Fruit fly (Drosophila melanogaster) whole organism, prepupa: Measurements from ENCODE around the gene CG3164.
A peak's percentile ranks its signal among the peaks of the same experiment; 100 is the strongest.

ENCODE experiments used
- Blimp-1 ChIP-seq: fragments of 200-800 bp; sonication (Bioruptor generic); optimal IDR thresholded peaks from 3 replicates; lab custom pipeline; 2017; ENCODE audit warnings: missing biosample characterization, missing genetic modification characterization, mild to moderate bottlenecking, moderate library complexity, missing genetic modification reagents
- CG10631 ChIP-seq: fragments of 200-800 bp; sonication (Bioruptor generic); optimal IDR thresholded peaks from 2 replicates; lab custom pipeline; 2016; ENCODE audit warnings: missing biosample characterization, missing genetic modification characterization
- CG10669 ChIP-seq: fragments of 200-800 bp; sonication (Bioruptor generic); optimal IDR thresholded peaks from 3 replicates; lab custom pipeline; 2018; ENCODE audit warnings: missing biosample characterization, mild to moderate bottlenecking, missing genetic modification characterization, moderate library complexity
- CG11294 ChIP-seq: fragments of 200-800 bp; sonication (Bioruptor generic); IDR thresholded peaks from 2 replicates; pipeline ENCODE4 v1.3.6; 2022; ENCODE audit warnings: missing biosample characterization, missing genetic modification characterization
- CG11762 ChIP-seq: fragments of 200-800 bp; sonication (Bioruptor generic); optimal IDR thresholded peaks from 3 replicates; lab custom pipeline; 2016; ENCODE audit warnings: missing biosample characterization, missing genetic modification characterization; ENCODE audit not compliant: insufficient read depth
- CG11902 ChIP-seq: fragments of 200-800 bp; sonication (Bioruptor generic); optimal IDR thresholded peaks from 3 replicates; lab custom pipeline; 2016; ENCODE audit warnings: missing biosample characterization, missing genetic modification characterization
- CG1621 ChIP-seq: fragments of 200-800 bp; sonication (Bioruptor generic); optimal IDR thresholded peaks from 3 replicates; lab custom pipeline; 2018; ENCODE audit warnings: missing biosample characterization, mild to moderate bottlenecking, missing genetic modification characterization
- CG16779 ChIP-seq: fragments of 200-800 bp; sonication (Bioruptor generic); optimal IDR thresholded peaks from 3 replicates; lab custom pipeline; 2017; ENCODE audit warnings: missing biosample characterization, mild to moderate bottlenecking, missing genetic modification characterization
- CG3032 ChIP-seq: fragments of 200-800 bp; optimal IDR thresholded peaks from 2 replicates; lab custom pipeline; 2019; ENCODE audit warnings: missing biosample characterization, mild to moderate bottlenecking, missing genetic modification characterization, moderate library complexity
- CG31627 ChIP-seq: fragments of 200-800 bp; sonication (Bioruptor generic); optimal IDR thresholded peaks from 3 replicates; lab custom pipeline; 2016; ENCODE audit warnings: missing biosample characterization, missing genetic modification characterization
- CG32006 ChIP-seq: fragments of 200-800 bp; sonication (Bioruptor generic); optimal IDR thresholded peaks from 3 replicates; lab custom pipeline; 2017; ENCODE audit warnings: missing biosample characterization, mild to moderate bottlenecking, missing genetic modification characterization
- CG34406 ChIP-seq: fragments of 200-800 bp; sonication (Bioruptor generic); optimal IDR thresholded peaks from 3 replicates; lab custom pipeline; 2016; ENCODE audit warnings: missing biosample characterization, missing genetic modification characterization
- CG3919 ChIP-seq: fragments of 200-800 bp; sonication (Bioruptor generic); optimal IDR thresholded peaks from 3 replicates; lab custom pipeline; 2016; ENCODE audit warnings: missing biosample characterization, missing genetic modification characterization
- CG4318 ChIP-seq: fragments of 200-800 bp; sonication (Bioruptor generic); optimal IDR thresholded peaks from 3 replicates; lab custom pipeline; 2017; ENCODE audit warnings: missing biosample characterization, mild to moderate bottlenecking, missing genetic modification characterization
- CG6163 ChIP-seq: fragments of 200-800 bp; sonication (Bioruptor generic); IDR thresholded peaks from 3 replicates; pipeline ENCODE4 v1.3.6; 2022; ENCODE audit warnings: missing biosample characterization, missing genetic modification characterization
- CG6792 ChIP-seq: fragments of 200-800 bp; sonication (Bioruptor generic); optimal IDR thresholded peaks from 3 replicates; lab custom pipeline; 2016; ENCODE audit warnings: missing biosample characterization, missing genetic modification characterization
- CG6854 ChIP-seq: fragments of 200-800 bp; sonication (Bioruptor generic); optimal IDR thresholded peaks from 2 replicates; lab custom pipeline; 2017; ENCODE audit warnings: missing biosample characterization, mild to moderate bottlenecking, missing genetic modification characterization
- CG8119 ChIP-seq: fragments of 200-800 bp; sonication (Bioruptor generic); IDR thresholded peaks from 3 replicates; pipeline ENCODE4 v1.3.6; 2022; ENCODE audit warnings: missing biosample characterization, missing genetic modification characterization
- CG8632 ChIP-seq: fragments of 200-800 bp; sonication (Bioruptor generic); optimal IDR thresholded peaks from 3 replicates; lab custom pipeline; 2016; ENCODE audit warnings: missing biosample characterization, missing genetic modification characterization
- CG9139 ChIP-seq: fragments of 200-800 bp; sonication (Bioruptor generic); optimal IDR thresholded peaks from 3 replicates; lab custom pipeline; 2017; ENCODE audit warnings: missing biosample characterization, mild to moderate bottlenecking, missing genetic modification characterization
- Eip75B ChIP-seq: fragments of 200-800 bp; sonication (Bioruptor generic); optimal IDR thresholded peaks from 3 replicates; lab custom pipeline; 2016; ENCODE audit warnings: missing biosample characterization, missing genetic modification characterization
- Ets21C ChIP-seq: fragments of 200-800 bp; sonication (Bioruptor generic); optimal IDR thresholded peaks from 3 replicates; lab custom pipeline; 2016; ENCODE audit warnings: missing biosample characterization, missing genetic modification characterization
- Ets96B ChIP-seq: fragments of 200-800 bp; optimal IDR thresholded peaks from 2 replicates; lab custom pipeline; 2019; ENCODE audit warnings: missing biosample characterization, mild to moderate bottlenecking, missing genetic modification characterization, moderate library complexity
- Gug ChIP-seq: fragments of 200-800 bp; sonication (Bioruptor generic); IDR thresholded peaks from 2 replicates; pipeline ENCODE4 v1.3.6; 2022; ENCODE audit warnings: missing biosample characterization, missing genetic modification characterization
- Hr38 ChIP-seq: sonication (Bioruptor generic); optimal IDR thresholded peaks from 2 replicates; lab custom pipeline; 2016; ENCODE audit warnings: missing biosample characterization, missing genetic modification characterization
- Hr39 ChIP-seq: fragments of 200-800 bp; sonication (Bioruptor generic); optimal IDR thresholded peaks from 2 replicates; lab custom pipeline; 2016; ENCODE audit warnings: missing biosample characterization, missing genetic modification characterization
- Hr4 ChIP-seq: fragments of 200-800 bp; sonication (Bioruptor generic); optimal IDR thresholded peaks from 3 replicates; lab custom pipeline; 2016; ENCODE audit warnings: missing biosample characterization, missing genetic modification characterization
- Met ChIP-seq: fragments of 200-800 bp; sonication (Bioruptor generic); optimal IDR thresholded peaks from 3 replicates; lab custom pipeline; 2016; ENCODE audit warnings: missing biosample characterization, missing genetic modification characterization
- OdsH ChIP-seq: fragments of 200-800 bp; sonication (Bioruptor generic); optimal IDR thresholded peaks from 3 replicates; lab custom pipeline; 2016; ENCODE audit warnings: missing biosample characterization, missing genetic modification characterization
- Smox ChIP-seq: fragments of 200-800 bp; sonication (Bioruptor generic); optimal IDR thresholded peaks from 3 replicates; lab custom pipeline; 2016; ENCODE audit warnings: missing biosample characterization, missing genetic modification characterization
- Sox14 ChIP-seq: fragments of 200-800 bp; sonication (Bioruptor generic); optimal IDR thresholded peaks from 3 replicates; lab custom pipeline; 2016; ENCODE audit warnings: missing biosample characterization, missing genetic modification characterization
- achi ChIP-seq: fragments of 200-800 bp; sonication (Bioruptor generic); optimal IDR thresholded peaks from 3 replicates; lab custom pipeline; 2016; ENCODE audit warnings: missing biosample characterization, missing genetic modification characterization
- cyc ChIP-seq: fragments of 200-800 bp; sonication (Bioruptor generic); optimal IDR thresholded peaks from 3 replicates; lab custom pipeline; 2016; ENCODE audit warnings: missing biosample characterization, missing genetic modification characterization
- eg ChIP-seq: fragments of 200-800 bp; sonication (Bioruptor generic); IDR thresholded peaks from 3 replicates; pipeline ENCODE4 v1.3.6; 2022; ENCODE audit warnings: missing biosample characterization, missing genetic modification characterization
- esn ChIP-seq: fragments of 200-800 bp; sonication (Bioruptor generic); optimal IDR thresholded peaks from 2 replicates; lab custom pipeline; 2016; ENCODE audit warnings: missing biosample characterization, mild to moderate bottlenecking, missing genetic modification characterization, moderate library complexity
- fd59A ChIP-seq: fragments of 200-800 bp; sonication (Bioruptor generic); optimal IDR thresholded peaks from 2 replicates; lab custom pipeline; 2017; ENCODE audit warnings: missing biosample characterization, mild to moderate bottlenecking, missing genetic modification characterization, missing genetic modification reagents
- fkh ChIP-seq: fragments of 200-800 bp; sonication (Bioruptor generic); optimal IDR thresholded peaks from 3 replicates; lab custom pipeline; 2017; ENCODE audit warnings: missing biosample characterization, mild to moderate bottlenecking, missing genetic modification characterization, moderate library complexity
- lz ChIP-seq: fragments of 200-800 bp; sonication (Bioruptor generic); optimal IDR thresholded peaks from 3 replicates; lab custom pipeline; 2016; ENCODE audit warnings: missing biosample characterization, missing genetic modification characterization
- pdm3 ChIP-seq: fragments of 200-800 bp; sonication (Bioruptor generic); optimal IDR thresholded peaks from 3 replicates; lab custom pipeline; 2016; ENCODE audit warnings: missing biosample characterization, missing genetic modification characterization
- spab ChIP-seq: fragments of 200-800 bp; sonication (Bioruptor generic); optimal IDR thresholded peaks from 2 replicates; lab custom pipeline; 2017; ENCODE audit warnings: missing biosample characterization, mild to moderate bottlenecking, missing genetic modification characterization, missing genetic modification reagents
- svp ChIP-seq: fragments of 200-800 bp; sonication (Bioruptor generic); peaks from one replicate; lab custom pipeline; 2016; ENCODE audit warnings: missing biosample characterization, missing genetic modification characterization

Gene CG3164

DNA sequence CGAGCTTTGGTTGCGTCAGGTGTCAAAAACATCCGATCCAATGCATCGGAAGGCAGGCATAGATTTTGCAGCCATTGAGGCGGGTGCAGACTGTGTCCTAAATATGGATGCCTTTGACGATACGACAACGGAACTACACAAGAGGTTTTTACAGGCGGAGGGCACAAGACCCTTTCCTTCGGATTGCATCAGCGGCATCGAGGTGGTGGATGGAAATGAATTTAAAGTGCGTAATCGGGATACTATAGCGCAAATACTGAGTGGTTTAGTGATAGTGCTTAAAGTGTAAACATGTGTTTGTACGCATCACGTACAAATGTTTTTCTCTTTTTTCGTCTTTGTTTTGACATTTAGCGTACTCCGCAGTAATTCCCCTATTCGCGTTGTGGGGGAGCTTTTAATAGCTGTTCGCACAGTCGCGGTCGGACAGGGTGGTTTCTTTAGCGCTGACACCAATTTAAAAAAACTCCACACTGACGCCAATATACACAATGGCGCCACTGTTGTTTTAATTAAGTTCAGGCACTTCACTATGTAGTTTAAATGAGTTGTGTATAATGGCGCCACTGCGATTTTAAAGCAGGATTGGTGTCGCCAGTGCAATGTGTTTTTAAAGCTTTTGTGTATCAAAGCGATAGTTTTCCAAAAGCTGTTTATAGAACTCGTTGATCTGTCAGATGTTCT lies 57.7 kb downstream of the CG3164 start (continued):
- TF ChIP-seq CG9139 (GFP tag; lab: Kevin White, UChicago) (no peak), Hr39 (GFP tag; lab: Kevin White, UChicago) (no peak), Eip75B (GFP tag; lab: Kevin White, UChicago) (no peak), CG32006 (no peak), CG3032 (tag; lab: Kevin White, UChicago) (peak; percentile 41), spab (GFP tag; lab: Kevin White, UChicago) (no peak), CG1621 (tag; lab: Kevin White, UChicago) (no peak), CG11762 (no peak), Gug (GFP tag; lab: Robert Waterston, UW) (no peak), Met (GFP tag; lab: Kevin White, UChicago) (peak; percentile 0), esn (GFP tag; lab: Kevin White, UChicago) (peak; percentile 14), CG6792 (GFP tag; lab: Kevin White, UChicago) (no peak), svp (GFP tag; lab: Kevin White, UChicago) (peak; percentile 69), CG11902 (no peak), CG11294 (GFP tag; lab: Robert Waterston, UW) (no peak), Sox14 (GFP tag; lab: Kevin White, UChicago) (peak; percentile 25), pdm3 (GFP tag; lab: Kevin White, UChicago) (no peak), CG10631 (peak; percentile 1), Blimp-1 (GFP tag; lab: Kevin White, UChicago) (no peak), lz (GFP tag; lab: Kevin White, UChicago) (peak; percentile 54), CG10669 (no peak), eg (GFP tag; lab: Robert Waterston, UW) (no peak), CG16779 (tag; lab: Kevin White, UChicago) (no peak), CG34406 (no peak), cyc (GFP tag; lab: Kevin White, UChicago) (peak; percentile 35), CG31627 (GFP tag; lab: Kevin White, UChicago) (peak; percentile 39), Ets96B (tag; lab: Kevin White, UChicago) (no peak), CG3919 (GFP tag; lab: Kevin White, UChicago) (peak; percentile 40), CG4318 (GFP tag; lab: Kevin White, UChicago) (no peak), achi (GFP tag; lab: Kevin White, UChicago) (peak; percentile 90), CG8632 (GFP tag; lab: Kevin White, UChicago) (no peak), fkh (GFP tag; lab: Kevin White, UChicago) (no peak), fd59A (no peak), Ets21C (GFP tag; lab: Kevin White, UChicago) (no peak), Smox (GFP tag; lab: Kevin White, UChicago) (no peak), CG6163 (peak; percentile 67), CG8119 (GFP tag; lab: Robert Waterston, UW) (no peak; the same call in 2 of the 3 replicates), CG6854 (GFP tag; lab: Kevin White, UChicago) (no peak), Hr4 (GFP tag; lab: Kevin White, UChicago) (no peak), OdsH (peak; percentile 20), Hr38 (no peak)
